Fruit fly (Drosophila melanogaster) whole organism, embryonic: ENCODE measurements around the gene CG31064.

Experiments used
- Bdp1 ChIP-seq: fragments of 200-800 bp; sonication (Bioruptor generic); optimal IDR thresholded peaks from 3 replicates; lab custom pipeline; 2016; ENCODE audit warnings: missing biosample characterization, missing genetic modification characterization
- CG10654 ChIP-seq: fragments of 200-800 bp; sonication (Bioruptor generic); optimal IDR thresholded peaks from 2 replicates; lab custom pipeline; 2016; ENCODE audit warnings: missing biosample characterization, missing genetic modification characterization
- CG12659 ChIP-seq: fragments of 200-800 bp; sonication (Bioruptor generic); optimal IDR thresholded peaks from 3 replicates; lab custom pipeline; 2017; ENCODE audit warnings: mild to moderate bottlenecking, missing biosample characterization, missing genetic modification reagents, missing genetic modification characterization
- CG13287 ChIP-seq: fragments of 200-800 bp; sonication (Bioruptor generic); IDR thresholded peaks from 2 replicates; pipeline ENCODE4 v1.3.6; 2022; ENCODE audit warnings: missing biosample characterization, missing genetic modification characterization; ENCODE audit not compliant: partially characterized antibody
- CG13296 ChIP-seq: fragments of 200-800 bp; sonication (Bioruptor generic); optimal IDR thresholded peaks from 3 replicates; lab custom pipeline; 2018; ENCODE audit warnings: missing biosample characterization, mild to moderate bottlenecking, missing genetic modification characterization
- CG15696 ChIP-seq: fragments of 200-800 bp; sonication (Bioruptor generic); optimal IDR thresholded peaks from 2 replicates; lab custom pipeline; 2019; ENCODE audit warnings: missing biosample characterization, mild to moderate bottlenecking, missing genetic modification characterization, moderate library complexity
- CG1603 ChIP-seq: fragments of 200-800 bp; sonication (Bioruptor generic); optimal IDR thresholded peaks from 2 replicates; lab custom pipeline; 2019; ENCODE audit warnings: missing biosample characterization, mild to moderate bottlenecking, missing genetic modification characterization, moderate library complexity
- CG1647 ChIP-seq: fragments of 200-800 bp; sonication (Bioruptor generic); optimal IDR thresholded peaks from 3 replicates; lab custom pipeline; 2016; ENCODE audit warnings: missing biosample characterization, missing genetic modification characterization
- CG17612 ChIP-seq: fragments of 200-800 bp; sonication (Bioruptor generic); IDR thresholded peaks from 2 replicates; pipeline ENCODE4 v1.3.6; 2022; ENCODE audit warnings: missing biosample characterization, missing genetic modification characterization
- CG18011 ChIP-seq: fragments of 200-800 bp; sonication (Bioruptor generic); optimal IDR thresholded peaks from 2 replicates; lab custom pipeline; 2017; ENCODE audit warnings: missing biosample characterization, missing genetic modification characterization, mild to moderate bottlenecking, moderate library complexity, missing genotype
- CG2116 ChIP-seq: fragments of 200-800 bp; sonication (Bioruptor generic); optimal IDR thresholded peaks from 3 replicates; lab custom pipeline; 2018; ENCODE audit warnings: missing biosample characterization, mild to moderate bottlenecking, missing genetic modification characterization
- CG31388 ChIP-seq: fragments of 200-800 bp; sonication (Bioruptor generic); optimal IDR thresholded peaks from 2 replicates; lab custom pipeline; 2016; ENCODE audit warnings: missing biosample characterization, missing genetic modification characterization
- CG32532 ChIP-seq: fragments of 200-800 bp; sonication (Bioruptor generic); IDR thresholded peaks from 2 replicates; pipeline ENCODE4 v1.3.6; 2022; ENCODE audit warnings: missing biosample characterization, missing genetic modification characterization
- CG42726 ChIP-seq: fragments of 200-800 bp; sonication (Bioruptor generic); IDR thresholded peaks from 2 replicates; pipeline ENCODE4 v1.3.6; 2022; ENCODE audit warnings: missing biosample characterization, missing genetic modification characterization; ENCODE audit not compliant: partially characterized antibody
- CG4328 ChIP-seq: fragments of 200-800 bp; sonication (Bioruptor generic); optimal IDR thresholded peaks from 3 replicates; lab custom pipeline; 2017; ENCODE audit warnings: missing biosample characterization, missing genetic modification reagents, missing genetic modification characterization
- CG7556 ChIP-seq: fragments of 200-800 bp; sonication (Bioruptor generic); optimal IDR thresholded peaks from 2 replicates; lab custom pipeline; 2017; ENCODE audit warnings: missing biosample characterization, mild to moderate bottlenecking, missing genetic modification characterization
- CG8924 ChIP-seq: fragments of 200-800 bp; optimal IDR thresholded peaks from 3 replicates; lab custom pipeline; 2019; ENCODE audit warnings: missing biosample characterization, mild to moderate bottlenecking, missing genetic modification characterization, moderate library complexity
- CG9215 ChIP-seq: fragments of 200-800 bp; sonication (Bioruptor generic); IDR thresholded peaks from 2 replicates; pipeline ENCODE4 v1.3.6; 2022; ENCODE audit warnings: missing biosample characterization, missing genetic modification characterization
- Camta ChIP-seq: fragments of 200-800 bp; sonication (Bioruptor generic); optimal IDR thresholded peaks from 2 replicates; lab custom pipeline; 2016; ENCODE audit warnings: missing biosample characterization, missing genetic modification characterization
- Dek ChIP-seq: fragments of 200-800 bp; sonication (Bioruptor generic); optimal IDR thresholded peaks from 3 replicates; lab custom pipeline; 2019; ENCODE audit warnings: missing biosample characterization, mild to moderate bottlenecking, missing genetic modification characterization, moderate library complexity
- Dip2 ChIP-seq: fragments of 200-800 bp; sonication (Bioruptor generic); IDR thresholded peaks from 2 replicates; pipeline ENCODE4 v1.3.6; 2022; ENCODE audit warnings: missing biosample characterization, missing genetic modification characterization
- Drgx ChIP-seq: fragments of 200-800 bp; sonication (Bioruptor generic); IDR thresholded peaks from 2 replicates; pipeline ENCODE4 v1.3.6; 2022; ENCODE audit warnings: missing biosample characterization, missing genetic modification characterization
- ERR ChIP-seq: fragments of 200-800 bp; sonication (Bioruptor generic); optimal IDR thresholded peaks from 2 replicates; lab custom pipeline; 2016; ENCODE audit warnings: missing biosample characterization, missing genetic modification characterization
- Fer1 ChIP-seq: fragments of 200-800 bp; sonication (Bioruptor generic); optimal IDR thresholded peaks from 2 replicates; lab custom pipeline; 2017; ENCODE audit warnings: missing biosample characterization, mild to moderate bottlenecking, missing genetic modification characterization
- Gsc ChIP-seq: fragments of 200-800 bp; sonication (Bioruptor generic); IDR thresholded peaks from 2 replicates; pipeline ENCODE4 v1.3.6; 2022; ENCODE audit warnings: missing biosample characterization, missing genetic modification characterization
- Hey ChIP-seq: fragments of 200-800 bp; sonication (Bioruptor generic); optimal IDR thresholded peaks from 3 replicates; lab custom pipeline; 2018; ENCODE audit warnings: missing biosample characterization, mild to moderate bottlenecking, missing genetic modification characterization
- Hr39 ChIP-seq: fragments of >200 bp; optimal IDR thresholded peaks from 2 replicates; lab custom pipeline; 2017
- Neu2 ChIP-seq: fragments of 200-800 bp; sonication (Bioruptor generic); optimal IDR thresholded peaks from 3 replicates; lab custom pipeline; 2016; ENCODE audit warnings: missing biosample characterization, missing genetic modification characterization, borderline replicate concordance
- Rfx ChIP-seq: fragments of 200-800 bp; sonication (Bioruptor generic); IDR thresholded peaks from 2 replicates; pipeline ENCODE4 v1.3.6; 2022; ENCODE audit warnings: missing biosample characterization, missing genetic modification characterization
- Xrp1 ChIP-seq: fragments of 200-800 bp; sonication (Bioruptor generic); IDR thresholded peaks from 2 replicates; pipeline ENCODE4 v1.3.6; 2022; ENCODE audit warnings: missing biosample characterization, missing genetic modification characterization
- abd-A ChIP-seq: fragments of 200-800 bp; sonication (Bioruptor generic); optimal IDR thresholded peaks from 3 replicates; lab custom pipeline; 2019; ENCODE audit warnings: missing biosample characterization, mild to moderate bottlenecking, missing genetic modification characterization, moderate library complexity
- az2 ChIP-seq: fragments of 200-800 bp; sonication (Bioruptor generic); optimal IDR thresholded peaks from 3 replicates; lab custom pipeline; 2016; ENCODE audit warnings: missing biosample characterization, missing genetic modification characterization
- bcd ChIP-seq: fragments of 200-800 bp; sonication (Bioruptor generic); optimal IDR thresholded peaks from 2 replicates; lab custom pipeline; 2017; ENCODE audit warnings: missing biosample characterization, mild to moderate bottlenecking, missing genetic modification characterization
- bowl ChIP-seq: fragments of 200-800 bp; sonication (Bioruptor generic); IDR thresholded peaks from 2 replicates; pipeline ENCODE4 v1.3.6; 2022; ENCODE audit warnings: missing biosample characterization, missing genetic modification characterization
- ci ChIP-seq: fragments of 200-800 bp; sonication (Bioruptor generic); IDR thresholded peaks from 3 replicates; pipeline ENCODE4 v1.3.6; 2022; ENCODE audit warnings: missing biosample characterization, missing genetic modification characterization
- ems ChIP-seq: fragments of 200-800 bp; sonication (Bioruptor generic); optimal IDR thresholded peaks from 3 replicates; lab custom pipeline; 2016; ENCODE audit warnings: missing biosample characterization, missing genetic modification characterization
- exex ChIP-seq: fragments of 200-800 bp; sonication (Bioruptor generic); optimal IDR thresholded peaks from 4 replicates; lab custom pipeline; 2018; ENCODE audit warnings: missing biosample characterization, mild to moderate bottlenecking, missing genetic modification characterization, moderate library complexity
- fd3F ChIP-seq: fragments of 200-800 bp; sonication (Bioruptor generic); optimal IDR thresholded peaks from 2 replicates; lab custom pipeline; 2018; ENCODE audit warnings: missing biosample characterization, mild to moderate bottlenecking, missing genetic modification characterization, moderate library complexity
- fd64A ChIP-seq: fragments of 200-800 bp; sonication (Bioruptor generic); optimal IDR thresholded peaks from 3 replicates; lab custom pipeline; 2018; ENCODE audit warnings: missing biosample characterization, mild to moderate bottlenecking, missing genetic modification characterization
- jing ChIP-seq: fragments of 200-800 bp; sonication (Bioruptor generic); optimal IDR thresholded peaks from 2 replicates; lab custom pipeline; 2018; ENCODE audit warnings: missing biosample characterization, mild to moderate bottlenecking, missing genetic modification characterization
- lbe ChIP-seq: fragments of 200-800 bp; sonication (Bioruptor generic); optimal IDR thresholded peaks from 2 replicates; lab custom pipeline; 2016; ENCODE audit warnings: missing biosample characterization, mild to moderate bottlenecking, missing genetic modification characterization
- lmd ChIP-seq: fragments of 200-800 bp; sonication (Bioruptor generic); IDR thresholded peaks from 2 replicates; pipeline ENCODE4 v1.3.6; 2022; ENCODE audit warnings: missing biosample characterization, missing genetic modification characterization
- nau ChIP-seq: fragments of 200-800 bp; sonication (Bioruptor generic); optimal IDR thresholded peaks from 3 replicates; lab custom pipeline; 2017; ENCODE audit warnings: missing biosample characterization, mild to moderate bottlenecking, missing genetic modification characterization, missing genetic modification reagents
- pb ChIP-seq: fragments of 200-800 bp; sonication (Bioruptor generic); optimal IDR thresholded peaks from 3 replicates; lab custom pipeline; 2016; ENCODE audit warnings: missing biosample characterization, missing genetic modification characterization
- psq ChIP-seq: fragments of 200-800 bp; sonication (Bioruptor generic); optimal IDR thresholded peaks from 2 replicates; lab custom pipeline; 2017; ENCODE audit warnings: missing biosample characterization, missing genetic modification characterization
- sens-2 ChIP-seq: fragments of 200-800 bp; sonication (Bioruptor generic); IDR thresholded peaks from 2 replicates; pipeline ENCODE4 v1.3.6; 2022; ENCODE audit warnings: missing biosample characterization, missing genetic modification characterization
- slou ChIP-seq: fragments of 200-800 bp; sonication (Bioruptor generic); optimal IDR thresholded peaks from 3 replicates; lab custom pipeline; 2016; ENCODE audit warnings: missing biosample characterization, missing genetic modification characterization
- vnd ChIP-seq: fragments of 200-800 bp; sonication (Bioruptor generic); IDR thresholded peaks from 3 replicates; pipeline ENCODE4 v1.3.6; 2022; ENCODE audit warnings: missing biosample characterization, missing genetic modification characterization; ENCODE audit not compliant: partially characterized antibody
- wor ChIP-seq: fragments of 200-800 bp; sonication (Bioruptor generic); IDR thresholded peaks from 2 replicates; pipeline ENCODE4 v1.3.6; 2022; ENCODE audit warnings: missing biosample characterization, missing genetic modification characterization
- zfh1 ChIP-seq: fragments of 200-800 bp; sonication (Bioruptor generic); IDR thresholded peaks from 3 replicates; pipeline ENCODE4 v1.3.6; 2022; ENCODE audit warnings: missing biosample characterization, missing genetic modification characterization

The CG31064 gene

dm6 chr3R:27238438-27239301 is at the start of gene CG31064, which contains the start of gene PolA2 (continued):
- TF ChIP-seq pb (GFP tag; lab: Kevin White, UChicago) = no peak
- TF ChIP-seq Neu2 = no peak
- TF ChIP-seq ERR (GFP tag; lab: Kevin White, UChicago) = no peak
- no peak for TF ChIP-seq Gsc (GFP tag; lab: Robert Waterston, UW)
- TF ChIP-seq psq (GFP tag; lab: Kevin White, UChicago) = no peak
- no peak for TF ChIP-seq CG13296 (GFP tag; lab: Kevin White, UChicago)
- no peak for TF ChIP-seq CG7556 (GFP tag; lab: Kevin White, UChicago)
- no peak for TF ChIP-seq abd-A (tag; lab: Kevin White, UChicago)
- TF ChIP-seq sens-2 (GFP tag; lab: Robert Waterston, UW) = no peak
- TF ChIP-seq CG9215 (GFP tag; lab: Robert Waterston, UW) = no peak
- TF ChIP-seq CG1647 (GFP tag; lab: Kevin White, UChicago) = no peak
- TF ChIP-seq wor (GFP tag; lab: Robert Waterston, UW) = no peak
- TF ChIP-seq nau (GFP tag; lab: Kevin White, UChicago) = no peak
- no peak for TF ChIP-seq CG4328 (GFP tag; lab: Kevin White, UChicago)
- peak; percentile 62 for TF ChIP-seq CG12659 (GFP tag; lab: Kevin White, UChicago)
- TF ChIP-seq CG10654 = no peak
- TF ChIP-seq CG13287 = peak; percentile 88
- no peak for TF ChIP-seq fd64A (GFP tag; lab: Kevin White, UChicago)
- no peak for TF ChIP-seq CG15696
- no peak for TF ChIP-seq lbe (GFP tag; lab: Kevin White, UChicago)
- no peak for TF ChIP-seq bcd (GFP tag; lab: Kevin White, UChicago)
- TF ChIP-seq Hr39 (lab: Kevin White, UChicago) = no peak
- TF ChIP-seq CG18011 (GFP tag; lab: Kevin White, UChicago) = peak; percentile 17
- TF ChIP-seq Hey = no peak
- TF ChIP-seq Xrp1 (GFP tag; lab: Robert Waterston, UW) = peak; percentile 29; the same call in 1 of the 2 replicates
- no peak for TF ChIP-seq jing (GFP tag; lab: Kevin White, UChicago)
- TF ChIP-seq CG42726 (GFP tag; lab: Robert Waterston, UW) = peak; percentile 69; the same call in 1 of the 2 replicates
- TF ChIP-seq CG32532 (GFP tag; lab: Robert Waterston, UW) = no peak
- no peak for TF ChIP-seq Dip2 (GFP tag; lab: Robert Waterston, UW)
- TF ChIP-seq ci (GFP tag; lab: Robert Waterston, UW) = peak; percentile 66; the same call in 2 of the 3 replicates
- no peak for TF ChIP-seq exex (tag; lab: Kevin White, UChicago)
- TF ChIP-seq CG2116 (GFP tag; lab: Kevin White, UChicago) = peak; percentile 91
- no peak for TF ChIP-seq az2 (GFP tag; lab: Kevin White, UChicago)
- no peak for TF ChIP-seq fd3F (GFP tag; lab: Kevin White, UChicago)
- no peak for TF ChIP-seq Drgx (GFP tag; lab: Robert Waterston, UW)
- TF ChIP-seq bowl (GFP tag; lab: Robert Waterston, UW) = no peak
- TF ChIP-seq CG31388 (GFP tag; lab: Kevin White, UChicago) = no peak
- TF ChIP-seq zfh1 = no peak
- no peak for TF ChIP-seq ems (GFP tag; lab: Kevin White, UChicago)
- no peak for TF ChIP-seq Fer1
- TF ChIP-seq vnd (GFP tag; lab: Robert Waterston, UW) = peak; percentile 80
- peak; percentile 58 for TF ChIP-seq Rfx (GFP tag; lab: Robert Waterston, UW)
- TF ChIP-seq slou (GFP tag; lab: Kevin White, UChicago) = no peak
- no peak for TF ChIP-seq Camta
- TF ChIP-seq CG1603 = no peak
- no peak for TF ChIP-seq CG17612 (GFP tag; lab: Robert Waterston, UW)
- no peak for TF ChIP-seq Bdp1 (GFP tag; lab: Kevin White, UChicago)
- TF ChIP-seq Dek (tag; lab: Kevin White, UChicago) = no peak
- TF ChIP-seq CG8924 (tag; lab: Kevin White, UChicago) = peak; percentile 9
- no peak for TF ChIP-seq lmd (GFP tag; lab: Robert Waterston, UW)
